Fruit fly (Drosophila melanogaster): ENCODE results near the gene Akap200.

Gene Akap200

dm6 chr2L:8449358-8449757 is 33.9 kb downstream of the Akap200 start, which contains the start of gene Aasdh (continued):
- TF ChIP-seq chm (GFP tag; IDR thresholded peaks at IDR 0.05) (no peak), inv (GFP tag; IDR thresholded peaks at IDR 0.05; ENCODE audit: partially characterized antibody) (no peak), CG11456 (GFP tag; IDR thresholded peaks at IDR 0.05) (no peak), Fer3 (tag; optimal IDR thresholded peaks at IDR 0.05) (no peak), Hr3 (GFP tag; optimal IDR thresholded peaks at IDR 0.05) (no peak), CG34224 (GFP tag; IDR thresholded peaks at IDR 0.05; ENCODE audit: partially characterized antibody) (peak; percentile 19; the same call in 1 of the 3 replicates), Ets97D (GFP tag; optimal IDR thresholded peaks at IDR 0.05) (no peak), CG14014 (GFP tag; IDR thresholded peaks at IDR 0.05) (no peak), Fer1 (GFP tag; optimal IDR thresholded peaks at IDR 0.05) (no peak), Hand (GFP tag; optimal IDR thresholded peaks at IDR 0.05) (no peak), fd3F (GFP tag; optimal IDR thresholded peaks at IDR 0.05) (no peak), CG33213 (GFP tag; optimal IDR thresholded peaks at IDR 0.05) (no peak), CG7357 (GFP tag; IDR thresholded peaks at IDR 0.05) (no peak), psq (GFP tag; optimal IDR thresholded peaks at IDR 0.05) (no peak), ap (GFP tag; IDR thresholded peaks at IDR 0.05) (no peak), MBD-R2 (GFP tag; IDR thresholded peaks at IDR 0.05) (peak; percentile 77), CG11085 (GFP tag; IDR thresholded peaks at IDR 0.05) (no peak), Stat92E (GFP tag; optimal IDR thresholded peaks at IDR 0.05) (no peak), CG31441 (GFP tag; IDR thresholded peaks at IDR 0.05) (no peak), Blimp-1 (GFP tag; optimal IDR thresholded peaks at IDR 0.05) (no peak), kni (GFP tag; optimal IDR thresholded peaks at IDR 0.05) (no peak), CG9437 (GFP tag; optimal IDR thresholded peaks at IDR 0.05) (no peak), Dll (GFP tag; IDR thresholded peaks at IDR 0.05; ENCODE audit: partially characterized antibody) (no peak), Kr (GFP tag; optimal IDR thresholded peaks at IDR 0.05) (no peak), cad (GFP tag; optimal IDR thresholded peaks at IDR 0.05) (no peak), Mrtf (GFP tag; IDR thresholded peaks at IDR 0.05) (no peak), chn (GFP tag; optimal IDR thresholded peaks at IDR 0.05) (no peak), gce (GFP tag; IDR thresholded peaks at IDR 0.05) (no peak), lab (GFP tag; optimal IDR thresholded peaks at IDR 0.05) (no peak), Pdp1 (GFP tag; optimal IDR thresholded peaks at IDR 0.05) (no peak), wor (GFP tag; IDR thresholded peaks at IDR 0.05) (no peak), Myb (GFP tag; optimal IDR thresholded peaks at IDR 0.05) (no peak), Fer2 (tag; optimal IDR thresholded peaks at IDR 0.05) (no peak), CG13287 (GFP tag; IDR thresholded peaks at IDR 0.05; ENCODE audit: partially characterized antibody) (peak; percentile 48; the same call in 1 of the 2 replicates), gfzf (GFP tag; optimal IDR thresholded peaks at IDR 0.05) (no peak), Awh (GFP tag; IDR thresholded peaks at IDR 0.05) (no peak), lola (GFP tag; optimal IDR thresholded peaks at IDR 0.05) (no peak), Ravus (GFP tag; IDR thresholded peaks at IDR 0.05) (no peak), Atf3 (GFP tag; optimal IDR thresholded peaks at IDR 0.05) (no peak), CG1792 (GFP tag; optimal IDR thresholded peaks at IDR 0.05) (no peak)

dm6 chr2L:8451497-8451896 is 36.0 kb downstream of the Akap200 start:
- 0 out of 2 replicates have a peak, but pooled peaks have one; percentile 6 for TF ChIP-seq stc (GFP tag; IDR thresholded peaks at IDR 0.05)
- peak; percentile 6 for TF ChIP-seq HmgZ (tag; optimal IDR thresholded peaks at IDR 0.05)
- TF ChIP-seq sug (tag; optimal IDR thresholded peaks at IDR 0.05): peak; percentile 99
- TF ChIP-seq gro (GFP tag; optimal IDR thresholded peaks at IDR 0.05): peak; percentile 57
- peak; percentile 93 for TF ChIP-seq mirr (GFP tag; optimal IDR thresholded peaks at IDR 0.05)
- no peak for TF ChIP-seq jumu (GFP tag; optimal IDR thresholded peaks at IDR 0.05)
- peak; percentile 51 for TF ChIP-seq CG10543 (GFP tag; optimal IDR thresholded peaks at IDR 0.05)
- no peak for TF ChIP-seq br (optimal IDR thresholded peaks at IDR 0.05)
- no peak for TF ChIP-seq Aef1 (GFP tag; IDR thresholded peaks at IDR 0.05)
- TF ChIP-seq org-1 (GFP tag; optimal IDR thresholded peaks at IDR 0.05): no peak
- TF ChIP-seq CG6813 (GFP tag; optimal IDR thresholded peaks at IDR 0.05): peak; percentile 7
- peak; percentile 83 for TF ChIP-seq CG34376 (GFP tag; optimal IDR thresholded peaks at IDR 0.05)
- no peak for TF ChIP-seq Asciz (GFP tag; optimal IDR thresholded peaks at IDR 0.05)
- peak; percentile 100 for TF ChIP-seq grn (GFP tag; optimal IDR thresholded peaks at IDR 0.05)

Data from whole organism, embryonic.